Worm (Caenorhabditis elegans): Measurements from ENCODE around the gene arp-1.

arp-1 gene

ce11 chrII:15165681-15166235 is 45.7 kb downstream of the arp-1 start, which contains the start of gene gst-27 (continued):
- TF ChIP-seq nhr-42 (GFP tag; IDR thresholded peaks at IDR 0.05) = peak; percentile 92
- TF ChIP-seq daf-16 (GFP tag; optimal IDR thresholded peaks at IDR 0.05) = peak; percentile 70 to 90
- TF ChIP-seq daf-16 (tag; optimal IDR thresholded peaks at IDR 0.05) = peak; percentile 91
- TF ChIP-seq hif-1 (tag; optimal IDR thresholded peaks at IDR 0.05) = peak in 1 of 2 experiments; percentile 66
- no peak for TF ChIP-seq unc-39 (tag; optimal IDR thresholded peaks at IDR 0.05)
- TF ChIP-seq lin-13 (GFP tag; optimal IDR thresholded peaks at IDR 0.05) = peak; percentile 88
- peak; percentile 10 for TF ChIP-seq snpc-4 (tag; optimal IDR thresholded peaks at IDR 0.05)
- peak; percentile 41; the same call in 1 of the 2 replicates for TF ChIP-seq ZK337.2 (GFP tag; IDR thresholded peaks at IDR 0.05)
- TF ChIP-seq lir-3 (tag; optimal IDR thresholded peaks at IDR 0.05) = peak; percentile 81
- peak; percentile 83; the same call in 1 of the 2 replicates for TF ChIP-seq Y75B8A.6 (GFP tag; IDR thresholded peaks at IDR 0.05)
- TF ChIP-seq tag-97 (GFP tag; IDR thresholded peaks at IDR 0.05) = no peak
- TF ChIP-seq nhr-237 (tag; optimal IDR thresholded peaks at IDR 0.05) = no peak
- TF ChIP-seq F10B5.3 (tag; optimal IDR thresholded peaks at IDR 0.05) = peak; percentile 62
- peak; percentile 95 for TF ChIP-seq vab-7 (GFP tag; IDR thresholded peaks at IDR 0.05)
- TF ChIP-seq ceh-28 (tag; optimal IDR thresholded peaks at IDR 0.05) = no peak
- peak in 1 of 2 experiments; percentile 43 for TF ChIP-seq mdl-1 (tag; optimal IDR thresholded peaks at IDR 0.05)
- peak; percentile 93 for TF ChIP-seq tra-1 (GFP tag; IDR thresholded peaks at IDR 0.05)
- TF ChIP-seq F37D6.2 (tag; optimal IDR thresholded peaks at IDR 0.05) = peak; percentile 73
- TF ChIP-seq lin-38 (GFP tag; IDR thresholded peaks at IDR 0.05) = peak; percentile 82
- TF ChIP-seq spr-1 (tag; optimal IDR thresholded peaks at IDR 0.05) = peak; percentile 78
- peak; percentile 73 for TF ChIP-seq nhr-102 (tag; optimal IDR thresholded peaks at IDR 0.05)
- TF ChIP-seq nhr-28 (tag; optimal IDR thresholded peaks at IDR 0.05) = peak; percentile 70
- TF ChIP-seq rbr-2 (tag; optimal IDR thresholded peaks at IDR 0.05) = peak; percentile 77
- peak; percentile 83 for TF ChIP-seq lin-1 (GFP tag; IDR thresholded peaks at IDR 0.05)
- TF ChIP-seq mdt-29 (GFP tag; IDR thresholded peaks at IDR 0.05) = peak; percentile 83
- TF ChIP-seq mep-1 (tag; optimal IDR thresholded peaks at IDR 0.05) = peak; percentile 92
- TF ChIP-seq nhr-10 (tag; optimal IDR thresholded peaks at IDR 0.05) = no peak
- no peak for TF ChIP-seq ama-1 (optimal IDR thresholded peaks at IDR 0.05)
- TF ChIP-seq Y105C5A.15 (GFP tag; IDR thresholded peaks at IDR 0.05) = peak; percentile 87; the same call in 1 of the 2 replicates
- peak; percentile 81 for TF ChIP-seq mxl-3 (GFP tag; optimal IDR thresholded peaks at IDR 0.05)
- 0 out of 2 replicates have a peak, but pooled peaks have one; percentile 39 for TF ChIP-seq zip-11 (GFP tag; IDR thresholded peaks at IDR 0.05)
- TF ChIP-seq zfp-2 (tag; optimal IDR thresholded peaks at IDR 0.05) = peak; percentile 46
- peak; percentile 69 for TF ChIP-seq ztf-7 (tag; optimal IDR thresholded peaks at IDR 0.05)
- no peak for TF ChIP-seq lsy-2 (tag; optimal IDR thresholded peaks at IDR 0.05)
- TF ChIP-seq set-16 (GFP tag; IDR thresholded peaks at IDR 0.05) = peak; percentile 60; the same call in 1 of the 2 replicates
- TF ChIP-seq unc-62 (GFP tag; optimal IDR thresholded peaks at IDR 0.05 in 1 of 2) = peak in 1 of 2 experiments; percentile 100
- no peak for TF ChIP-seq unc-62 (tag; optimal IDR thresholded peaks at IDR 0.05)
- TF ChIP-seq R02D3.7 (tag; optimal IDR thresholded peaks at IDR 0.05) = peak; percentile 33
- peak; percentile 69 for TF ChIP-seq nhr-48 (tag; optimal IDR thresholded peaks at IDR 0.05)
- TF ChIP-seq aly-2 (tag; optimal IDR thresholded peaks at IDR 0.05) = peak; percentile 47
- peak; percentile 90 for TF ChIP-seq hmg-1.1 (GFP tag; IDR thresholded peaks at IDR 0.05)
- TF ChIP-seq Y48G9A.11 (GFP tag; IDR thresholded peaks at IDR 0.05) = peak; percentile 80
- TF ChIP-seq hlh-11 (tag; optimal IDR thresholded peaks at IDR 0.05) = peak; percentile 82
- TF ChIP-seq pha-4 (GFP tag; IDR thresholded peaks at IDR 0.05) = peak; percentile 91
- no peak for TF ChIP-seq pha-4 (tag; optimal IDR thresholded peaks at IDR 0.05)
- TF ChIP-seq zfp-3 (GFP tag; conservative IDR thresholded peaks at IDR 0.05) = peak; percentile 41; the same call in 1 of the 2 replicates
- peak; percentile 97 for TF ChIP-seq egl-43 (GFP tag; IDR thresholded peaks at IDR 0.05)
- peak; percentile 89 for TF ChIP-seq dmd-8 (GFP tag; IDR thresholded peaks at IDR 0.05)
- peak; percentile 72 for TF ChIP-seq F49E8.2 (tag; optimal IDR thresholded peaks at IDR 0.05; ENCODE audit: borderline replicate concordance)
- TF ChIP-seq mes-2 (tag; optimal IDR thresholded peaks at IDR 0.05; ENCODE audit: poor library complexity, severe bottlenecking) = peak; percentile 86
- TF ChIP-seq ztf-11 (tag; optimal IDR thresholded peaks at IDR 0.05) = peak; percentile 27

All from whole organism, L4 larva.